Fruit fly (Drosophila melanogaster): ENCODE results near the gene CG6299.
A peak's percentile ranks its signal among the peaks of the same experiment; 100 is the strongest.

Gene CG6299

dm6 chrX:15475367-15475789 is 12.9 kb downstream of the CG6299 start, which contains the start of gene mh (continued):
- no peak for TF ChIP-seq her (GFP tag; optimal IDR thresholded peaks at IDR 0.05)
- TF ChIP-seq CG12942 (GFP tag; optimal IDR thresholded peaks at IDR 0.05) = no peak
- TF ChIP-seq CG17186 (GFP tag; optimal IDR thresholded peaks at IDR 0.05) = peak; percentile 75
- TF ChIP-seq CG13775 (GFP tag; optimal IDR thresholded peaks at IDR 0.05) = peak; percentile 64
- peak; percentile 30; the same call in 1 of the 2 replicates for TF ChIP-seq CG14441 (GFP tag; IDR thresholded peaks at IDR 0.05)
- no peak for TF ChIP-seq CG10274 (GFP tag; optimal IDR thresholded peaks at IDR 0.05)
- no peak for TF ChIP-seq corto (GFP tag; optimal IDR thresholded peaks at IDR 0.05)
- TF ChIP-seq D19B (GFP tag; optimal IDR thresholded peaks at IDR 0.05) = no peak
- TF ChIP-seq nau (GFP tag; optimal IDR thresholded peaks at IDR 0.05) = no peak
- no peak for TF ChIP-seq CG32772 (GFP tag; IDR thresholded peaks at IDR 0.05)
- peak; percentile 55 for TF ChIP-seq grau (tag; optimal IDR thresholded peaks at IDR 0.05)
- no peak for TF ChIP-seq fru (optimal IDR thresholded peaks at IDR 0.05)
- TF ChIP-seq inv (GFP tag; IDR thresholded peaks at IDR 0.05; ENCODE audit: partially characterized antibody) = peak; percentile 50; the same call in 1 of the 2 replicates
- no peak for TF ChIP-seq ac (GFP tag; optimal IDR thresholded peaks at IDR 0.05)
- TF ChIP-seq GATAe (GFP tag; conservative IDR thresholded peaks at IDR 0.05) = no peak
- TF ChIP-seq Lpt (GFP tag; optimal IDR thresholded peaks at IDR 0.05) = no peak
- no peak for TF ChIP-seq slp2 (GFP tag; optimal IDR thresholded peaks at IDR 0.05)
- TF ChIP-seq CG9437 (GFP tag; optimal IDR thresholded peaks at IDR 0.05) = peak; percentile 52
- peak; percentile 51 for TF ChIP-seq phol (tag; optimal IDR thresholded peaks at IDR 0.05)
- TF ChIP-seq CG8359 (GFP tag; optimal IDR thresholded peaks at IDR 0.05; ENCODE audit: borderline replicate concordance) = no peak
- no peak for TF ChIP-seq CG6813 (GFP tag; optimal IDR thresholded peaks at IDR 0.05)
- no peak for TF ChIP-seq CG16779 (GFP tag; IDR thresholded peaks at IDR 0.05)
- TF ChIP-seq danr (GFP tag; IDR thresholded peaks at IDR 0.05) = 0 out of 2 replicates have a peak, but pooled peaks have one; percentile 31
- TF ChIP-seq D19A (tag; optimal IDR thresholded peaks at IDR 0.05) = no peak
- peak; percentile 32 for TF ChIP-seq fd3F (GFP tag; optimal IDR thresholded peaks at IDR 0.05)
- no peak for TF ChIP-seq CG4328 (GFP tag; optimal IDR thresholded peaks at IDR 0.05)
- no peak for TF ChIP-seq Ssrp (tag; optimal IDR thresholded peaks at IDR 0.05)
- TF ChIP-seq pb (GFP tag; optimal IDR thresholded peaks at IDR 0.05) = no peak
- no peak for TF ChIP-seq Mad (GFP tag; optimal IDR thresholded peaks at IDR 0.05)
- no peak for TF ChIP-seq CG11695 (GFP tag; IDR thresholded peaks at IDR 0.05)
- peak; percentile 16 for TF ChIP-seq CG5245 (GFP tag; optimal IDR thresholded peaks at IDR 0.05)
- no peak for TF ChIP-seq CG1024 (GFP tag; IDR thresholded peaks at IDR 0.05)
- no peak for TF ChIP-seq pan (optimal IDR thresholded peaks at IDR 0.05)
- no peak for TF ChIP-seq pan (GFP tag; optimal IDR thresholded peaks at IDR 0.05 in 1 of 2, IDR thresholded peaks at IDR 0.05 in 1 of 2)
- TF ChIP-seq CG4854 (GFP tag; optimal IDR thresholded peaks at IDR 0.05) = no peak
- no peak for TF ChIP-seq CG14014 (GFP tag; IDR thresholded peaks at IDR 0.05)
- TF ChIP-seq jumu (GFP tag; optimal IDR thresholded peaks at IDR 0.05) = peak; percentile 5
- TF ChIP-seq CG2129 (GFP tag; IDR thresholded peaks at IDR 0.05; ENCODE audit: partially characterized antibody) = no peak
- TF ChIP-seq CG1647 (GFP tag; optimal IDR thresholded peaks at IDR 0.05) = no peak
- peak; percentile 34 for TF ChIP-seq Chrac-16 (GFP tag; optimal IDR thresholded peaks at IDR 0.05)
- TF ChIP-seq Dek (tag; optimal IDR thresholded peaks at IDR 0.05) = no peak
- TF ChIP-seq CG1602 (GFP tag; optimal IDR thresholded peaks at IDR 0.05) = no peak
- no peak for TF ChIP-seq Hr78 (GFP tag; optimal IDR thresholded peaks at IDR 0.05)
- no peak for TF ChIP-seq CG15696 (tag; optimal IDR thresholded peaks at IDR 0.05)
- no peak for TF ChIP-seq Bteb2 (GFP tag; optimal IDR thresholded peaks at IDR 0.05)
- TF ChIP-seq Doc3 (GFP tag; IDR thresholded peaks at IDR 0.05; ENCODE audit: partially characterized antibody) = 0 out of 3 replicates have a peak, but pooled peaks have one; percentile 39
- TF ChIP-seq Hr51 (GFP tag; optimal IDR thresholded peaks at IDR 0.05) = no peak
- TF ChIP-seq lab (GFP tag; optimal IDR thresholded peaks at IDR 0.05) = no peak
- TF ChIP-seq Pdp1 (GFP tag; optimal IDR thresholded peaks at IDR 0.05) = no peak
- no peak; the same call in 1 of the 2 replicates for TF ChIP-seq sob (GFP tag; IDR thresholded peaks at IDR 0.05)
- TF ChIP-seq Neu2 (GFP tag; optimal IDR thresholded peaks at IDR 0.05; ENCODE audit: borderline replicate concordance) = no peak
